Worm (Caenorhabditis elegans): ENCODE measurements around the gene scl-3.
A peak's percentile ranks its signal among the peaks of the same experiment; 100 is the strongest.

scl-3 gene

DNA sequence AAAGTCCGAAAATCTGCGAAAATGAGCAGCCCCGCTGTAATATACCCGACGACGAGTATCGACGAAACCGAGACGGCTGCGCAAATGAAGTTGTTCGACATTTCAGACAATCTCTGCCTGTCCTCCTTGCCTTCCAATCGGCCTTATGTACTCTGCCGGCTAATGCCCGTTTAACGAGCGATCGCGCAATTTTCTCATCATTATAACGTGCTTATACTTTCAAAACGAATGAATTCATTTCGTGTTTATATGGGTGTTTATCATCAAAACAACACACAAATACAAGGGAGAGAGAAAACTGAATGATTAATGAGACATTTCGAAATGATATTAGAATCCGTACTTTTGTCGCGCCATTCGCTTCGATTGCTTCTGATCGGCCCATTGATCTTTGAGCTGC, 31.6 kb downstream of the scl-3 start, which contains the start of gene col-132:
col-132 (minus strand) TSS at position 101 of the 400 bp plus-strand sequence.
- TF ChIP-seq pat-9 (tag; optimal IDR thresholded peaks at IDR 0.05), result no peak
- TF ChIP-seq K02D7.2 (tag; optimal IDR thresholded peaks at IDR 0.05), result no peak
- TF ChIP-seq ceh-19 (GFP tag; optimal IDR thresholded peaks at IDR 0.05), result no peak
- TF ChIP-seq madf-2 (tag; optimal IDR thresholded peaks at IDR 0.05), result no peak

DNA sequence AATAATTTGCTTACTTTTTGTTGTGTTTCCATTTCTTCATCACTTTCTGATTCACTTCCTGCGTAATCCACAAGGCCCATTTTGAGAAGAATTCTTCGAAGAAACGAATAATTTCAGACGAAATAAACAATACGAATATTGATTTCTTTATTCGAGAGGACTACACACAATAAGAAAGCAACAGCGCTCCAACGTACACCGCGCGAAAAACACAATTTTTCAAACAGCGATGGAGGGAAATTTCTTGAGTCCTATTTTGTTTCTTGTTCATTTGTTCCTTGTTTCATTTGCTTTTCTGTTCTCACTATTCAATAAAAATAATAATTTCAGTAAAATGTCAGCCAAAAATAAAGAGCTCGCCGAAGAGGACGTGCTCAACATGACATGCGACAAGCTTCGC, 34.3 kb downstream of the scl-3 start, which contains the start of the genes prcc-1 and C39E9.12:
prcc-1 (minus strand) TSS at position 119 of the 400 bp plus-strand sequence.
C39E9.12 (plus strand) TSS at position 331 of the 400 bp plus-strand sequence.
- no peak for TF ChIP-seq K09A11.1 (tag; optimal IDR thresholded peaks at IDR 0.05; ENCODE audit: insufficient read depth)
- TF ChIP-seq pax-1 (tag; optimal IDR thresholded peaks at IDR 0.05), result no peak
- no peak for TF ChIP-seq ceh-24 (tag; optimal IDR thresholded peaks at IDR 0.05)
- no peak for TF ChIP-seq gmeb-2 (tag; optimal IDR thresholded peaks at IDR 0.05)
- TF ChIP-seq ceh-18 (tag; optimal IDR thresholded peaks at IDR 0.05), result peak; percentile 1
- TF ChIP-seq che-1 (tag; optimal IDR thresholded peaks at IDR 0.05), result no peak
- TF ChIP-seq dve-1 (tag; optimal IDR thresholded peaks at IDR 0.05), result no peak
- peak; percentile 43 for TF ChIP-seq unc-42 (tag; optimal IDR thresholded peaks at IDR 0.05)
- TF ChIP-seq ceh-6 (GFP tag; optimal IDR thresholded peaks at IDR 0.05), result no peak
- TF ChIP-seq elt-4 (tag; optimal IDR thresholded peaks at IDR 0.05), result no peak
- TF ChIP-seq pag-3 (tag; optimal IDR thresholded peaks at IDR 0.05; ENCODE audit: borderline replicate concordance), result no peak
- peak; percentile 22 for TF ChIP-seq fax-1 (tag; optimal IDR thresholded peaks at IDR 0.05)
- TF ChIP-seq ets-4 (tag; optimal IDR thresholded peaks at IDR 0.05), result no peak
- no peak for TF ChIP-seq C08G9.2 (tag; optimal IDR thresholded peaks at IDR 0.05)
- no peak for TF ChIP-seq ttx-3 (tag; optimal IDR thresholded peaks at IDR 0.05)
- TF ChIP-seq hlh-15 (tag; optimal IDR thresholded peaks at IDR 0.05), result no peak
- TF ChIP-seq nfya-1 (tag; optimal IDR thresholded peaks at IDR 0.05), result peak; percentile 61
- no peak for TF ChIP-seq ceh-34 (tag; optimal IDR thresholded peaks at IDR 0.05)
- TF ChIP-seq nhr-232 (tag; optimal IDR thresholded peaks at IDR 0.05), result no peak
- no peak for TF ChIP-seq pha-2 (tag; optimal IDR thresholded peaks at IDR 0.05)
- TF ChIP-seq sdc-2 (tag; optimal IDR thresholded peaks at IDR 0.05), result no peak
- TF ChIP-seq ceh-22 (tag; optimal IDR thresholded peaks at IDR 0.05), result no peak
- TF ChIP-seq ceh-14 (tag; optimal IDR thresholded peaks at IDR 0.05), result no peak
- peak; percentile 33 for TF ChIP-seq ceh-31 (tag; optimal IDR thresholded peaks at IDR 0.05)
- TF ChIP-seq ceh-48 (tag; optimal IDR thresholded peaks at IDR 0.05), result peak; percentile 65
- no peak for TF ChIP-seq unc-3 (GFP tag; conservative IDR thresholded peaks at IDR 0.05)
- TF ChIP-seq unc-3 (tag; optimal IDR thresholded peaks at IDR 0.05), result no peak
- no peak for TF ChIP-seq unc-55 (GFP tag; optimal IDR thresholded peaks at IDR 0.05)
- TF ChIP-seq ceh-30 (tag; optimal IDR thresholded peaks at IDR 0.05), result no peak
- TF ChIP-seq ztf-16 (tag; optimal IDR thresholded peaks at IDR 0.05), result no peak

DNA sequence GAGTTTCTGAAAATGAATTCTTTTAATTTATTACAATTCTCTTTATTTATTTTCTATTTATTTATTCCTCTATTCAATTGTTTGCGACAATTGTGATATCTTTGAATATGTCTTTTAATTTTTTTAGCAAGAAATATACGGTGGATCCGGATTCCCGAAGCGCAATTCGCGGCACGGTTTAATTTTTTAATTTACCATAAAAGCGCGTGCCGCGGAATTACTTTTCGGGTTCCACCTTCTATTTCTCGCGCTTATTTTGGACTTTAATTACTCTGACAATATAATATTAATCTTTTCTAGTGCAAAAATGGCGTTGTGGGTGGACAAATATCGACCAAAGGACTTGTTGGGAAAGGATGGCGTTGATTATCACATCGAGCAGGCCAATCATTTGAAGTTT, 36.1 kb downstream of the scl-3 start, which contains the start of gene rfc-3:
rfc-3 (plus strand) TSS at position 301 of the 400 bp plus-strand sequence.
- no peak for TF ChIP-seq ahr-1 (tag; optimal IDR thresholded peaks at IDR 0.05)

DNA sequence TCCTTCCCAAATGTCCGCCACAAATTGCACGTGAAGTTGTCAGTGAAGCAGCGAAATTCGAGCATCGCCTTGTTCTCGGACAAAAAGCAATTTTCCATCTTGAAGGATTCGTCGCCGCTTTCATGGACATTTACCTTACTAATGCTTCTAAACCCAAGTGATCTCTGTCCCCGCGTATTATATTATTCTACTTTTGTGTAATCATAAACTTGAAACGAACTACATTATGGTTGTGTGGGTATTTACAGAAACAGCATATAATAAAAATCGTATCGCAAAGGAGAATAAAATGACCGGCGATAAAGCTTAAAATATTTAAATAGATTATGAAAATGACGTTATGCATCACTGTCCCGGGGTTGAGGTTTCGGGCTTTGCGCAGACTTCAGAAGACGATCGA, 37.4 kb downstream of the scl-3 start:
- TF ChIP-seq nhr-232 (tag; optimal IDR thresholded peaks at IDR 0.05) (no peak), sox-4 (tag; optimal IDR thresholded peaks at IDR 0.05) (no peak), madf-2 (tag; optimal IDR thresholded peaks at IDR 0.05) (no peak), hlh-30 (tag; optimal IDR thresholded peaks at IDR 0.05; ENCODE audit: insufficient read depth) (no peak), rnt-1 (tag; optimal IDR thresholded peaks at IDR 0.05) (no peak), ceh-18 (tag; optimal IDR thresholded peaks at IDR 0.05) (no peak), tbx-2 (tag; optimal IDR thresholded peaks at IDR 0.05) (no peak), hlh-13 (GFP tag; optimal IDR thresholded peaks at IDR 0.05) (no peak), sox-2 (GFP tag; IDR thresholded peaks at IDR 0.05) (no peak), pros-1 (tag; optimal IDR thresholded peaks at IDR 0.05) (no peak), ceh-31 (tag; optimal IDR thresholded peaks at IDR 0.05) (no peak), elt-2 (tag; optimal IDR thresholded peaks at IDR 0.05) (no peak)
